Fruit fly (Drosophila melanogaster): Measurements from ENCODE around the gene Mat89Ba.

Mat89Ba gene

dm6 chr3R:16249829-16250814 is 22.1 kb downstream of the Mat89Ba start (continued):
- peak; percentile 6 for TF ChIP-seq Hsf (GFP tag; optimal IDR thresholded peaks at IDR 0.05)
- TF ChIP-seq nerfin-2 (GFP tag; IDR thresholded peaks at IDR 0.05; ENCODE audit: partially characterized antibody) = no peak
- no peak for TF ChIP-seq CG1529 (GFP tag; optimal IDR thresholded peaks at IDR 0.05)
- peak; percentile 21 for TF ChIP-seq tin (GFP tag; optimal IDR thresholded peaks at IDR 0.05)
- no peak for TF ChIP-seq Dad (GFP tag; optimal IDR thresholded peaks at IDR 0.05)
- peak; percentile 21 for TF ChIP-seq Dip3 (GFP tag; optimal IDR thresholded peaks at IDR 0.05)
- no peak for TF ChIP-seq CG43689 (GFP tag; IDR thresholded peaks at IDR 0.05)
- peak; percentile 72 for TF ChIP-seq trem (tag; optimal IDR thresholded peaks at IDR 0.05)
- TF ChIP-seq zf30C (GFP tag; optimal IDR thresholded peaks at IDR 0.05) = peak; percentile 99
- TF ChIP-seq tll (GFP tag; optimal IDR thresholded peaks at IDR 0.05) = no peak
- no peak for TF ChIP-seq CkIIα-i1 (GFP tag; IDR thresholded peaks at IDR 0.05)
- no peak for TF ChIP-seq slbo (GFP tag; IDR thresholded peaks at IDR 0.05)
- TF ChIP-seq CG3847 (GFP tag; IDR thresholded peaks at IDR 0.05) = no peak
- no peak for TF ChIP-seq wor (GFP tag; IDR thresholded peaks at IDR 0.05)
- TF ChIP-seq CG1603 (tag; optimal IDR thresholded peaks at IDR 0.05) = peak; percentile 27
- peak; percentile 69 for TF ChIP-seq CG18599 (GFP tag; optimal IDR thresholded peaks at IDR 0.05)
- peak; percentile 4 for TF ChIP-seq Bdp1 (GFP tag; optimal IDR thresholded peaks at IDR 0.05)
- TF ChIP-seq CG2875 (GFP tag; optimal IDR thresholded peaks at IDR 0.05) = no peak
- no peak for TF ChIP-seq pan (optimal IDR thresholded peaks at IDR 0.05)
- no peak for TF ChIP-seq pan (GFP tag; optimal IDR thresholded peaks at IDR 0.05 in 1 of 2, IDR thresholded peaks at IDR 0.05 in 1 of 2)
- TF ChIP-seq salm (tag; optimal IDR thresholded peaks at IDR 0.05) = no peak
- TF ChIP-seq CG2199 (GFP tag; IDR thresholded peaks at IDR 0.05) = no peak
- TF ChIP-seq CG8281 (tag; optimal IDR thresholded peaks at IDR 0.05) = no peak
- TF ChIP-seq CoRest (tag; optimal IDR thresholded peaks at IDR 0.05) = no peak
- no peak for TF ChIP-seq CrebB (tag; optimal IDR thresholded peaks at IDR 0.05)
- TF ChIP-seq CG7556 (GFP tag; optimal IDR thresholded peaks at IDR 0.05) = peak; percentile 22
- TF ChIP-seq Lhr (GFP tag; optimal IDR thresholded peaks at IDR 0.05) = no peak
- TF ChIP-seq D (optimal IDR thresholded peaks at IDR 0.05) = peak; percentile 86
- TF ChIP-seq D (GFP tag; optimal IDR thresholded peaks at IDR 0.05) = peak; percentile 16
- no peak for TF ChIP-seq hbn (GFP tag; IDR thresholded peaks at IDR 0.05; ENCODE audit: partially characterized antibody)
- no peak for TF ChIP-seq ro (GFP tag; IDR thresholded peaks at IDR 0.05)
- TF ChIP-seq gro (GFP tag; optimal IDR thresholded peaks at IDR 0.05) = peak; percentile 22
- no peak for TF ChIP-seq CG15011 (GFP tag; optimal IDR thresholded peaks at IDR 0.05)
- TF ChIP-seq CG12659 (GFP tag; optimal IDR thresholded peaks at IDR 0.05) = peak; percentile 81
- TF ChIP-seq Ets97D (GFP tag; optimal IDR thresholded peaks at IDR 0.05) = peak; percentile 15
- peak; percentile 99 for TF ChIP-seq CG17385 (GFP tag; optimal IDR thresholded peaks at IDR 0.05)
- TF ChIP-seq Aef1 (GFP tag; IDR thresholded peaks at IDR 0.05) = no peak
- TF ChIP-seq pnt (GFP tag; optimal IDR thresholded peaks at IDR 0.05) = no peak
- TF ChIP-seq Blimp-1 (GFP tag; optimal IDR thresholded peaks at IDR 0.05) = no peak
- no peak for TF ChIP-seq CG10959 (GFP tag; IDR thresholded peaks at IDR 0.05)
- peak; percentile 1 for TF ChIP-seq Atf-2 (GFP tag; optimal IDR thresholded peaks at IDR 0.05)
- TF ChIP-seq odd (GFP tag; optimal IDR thresholded peaks at IDR 0.05) = no peak
- TF ChIP-seq CG7372 (GFP tag; IDR thresholded peaks at IDR 0.05) = no peak
- TF ChIP-seq CG12104 (GFP tag; optimal IDR thresholded peaks at IDR 0.05) = peak; percentile 3
- TF ChIP-seq CG12219 (GFP tag; optimal IDR thresholded peaks at IDR 0.05) = peak; percentile 6
- TF ChIP-seq CG9797 (GFP tag; optimal IDR thresholded peaks at IDR 0.05) = no peak
- no peak for TF ChIP-seq GATAe (GFP tag; conservative IDR thresholded peaks at IDR 0.05)
- TF ChIP-seq wdn (GFP tag; IDR thresholded peaks at IDR 0.05) = no peak
- TF ChIP-seq Abd-B (GFP tag; optimal IDR thresholded peaks at IDR 0.05) = peak; percentile 22
